Worm (Caenorhabditis elegans) whole organism, L4 larva: ENCODE data around the gene jip-1.

ENCODE experiments used
- D1046.2 ChIP-seq: fragments of 200-800 bp; sonication (Bioruptor generic); IDR thresholded peaks from 2 replicates; pipeline ENCODE4 v1.3.6; 2022; ENCODE audit warnings: missing genetic modification characterization, missing compliant biosample characterization
- T20F7.1 ChIP-seq: fragments of 200-800 bp; sonication (Bioruptor generic); optimal IDR thresholded peaks from 2 replicates; lab custom pipeline; 2018; ENCODE audit warnings: mild to moderate bottlenecking, missing genetic modification characterization, missing compliant biosample characterization
- T26A8.4 ChIP-seq: fragments of 200-800 bp; sonication (Bioruptor generic); IDR thresholded peaks from 2 replicates; pipeline ENCODE4 v1.3.6; 2022; ENCODE audit warnings: missing genetic modification characterization, missing compliant biosample characterization
- Y48G9A.11 ChIP-seq: fragments of 200-800 bp; sonication (Bioruptor generic); IDR thresholded peaks from 2 replicates; pipeline ENCODE4 v1.3.6; 2022; ENCODE audit warnings: missing genetic modification reagents, missing genetic modification characterization, missing compliant biosample characterization
- Y75B8A.6 ChIP-seq: fragments of 200-800 bp; sonication (Bioruptor generic); IDR thresholded peaks from 2 replicates; pipeline ENCODE4 v1.3.6; 2022; ENCODE audit warnings: missing genetic modification reagents, missing genetic modification characterization, missing compliant biosample characterization
- ZK337.2 ChIP-seq: fragments of 200-800 bp; sonication (Bioruptor generic); IDR thresholded peaks from 2 replicates; pipeline ENCODE4 v1.3.6; 2022; ENCODE audit warnings: missing genetic modification reagents, missing genetic modification characterization, missing compliant biosample characterization
- aha-1 ChIP-seq: fragments of 150-350 bp; peaks from one replicate; lab custom pipeline; 2014; ENCODE audit warnings: missing biosample characterization, missing genetic modification characterization
- ceh-32 ChIP-seq: sonication (generic microtip); optimal IDR thresholded peaks from 2 replicates; lab custom pipeline; 2016; ENCODE audit warnings: mild to moderate bottlenecking, missing genetic modification characterization, missing compliant biosample characterization; ENCODE audit not compliant: poor library complexity
- ceh-44 ChIP-seq: fragments of 200-800 bp; sonication (Bioruptor generic); IDR thresholded peaks from 2 replicates; pipeline ENCODE4 v1.3.6; 2022; ENCODE audit warnings: missing genetic modification reagents, missing genetic modification characterization, missing compliant biosample characterization
- cey-2 ChIP-seq: sonication (generic microtip); optimal IDR thresholded peaks from 3 replicates; lab custom pipeline; 2017; ENCODE audit warnings: missing genetic modification characterization, mild to moderate bottlenecking, missing compliant biosample characterization, antibody characterized with exemption, borderline replicate concordance; ENCODE audit not compliant: insufficient read depth
- daf-8 ChIP-seq: fragments of 200-800 bp; sonication (Bioruptor generic); IDR thresholded peaks from 2 replicates; pipeline ENCODE4 v1.3.6; 2022; ENCODE audit warnings: missing genetic modification characterization, missing compliant biosample characterization
- dmd-6 ChIP-seq: fragments of 200-800 bp; sonication (Bioruptor generic); IDR thresholded peaks from 2 replicates; pipeline ENCODE4 v1.3.6; 2022; ENCODE audit warnings: missing genetic modification reagents, missing genetic modification characterization, missing compliant biosample characterization
- dve-1 ChIP-seq: sonication (generic microtip); optimal IDR thresholded peaks from 2 replicates; lab custom pipeline; 2017; ENCODE audit warnings: antibody characterized with exemption, mild to moderate bottlenecking, missing genetic modification characterization, missing compliant biosample characterization; ENCODE audit not compliant: insufficient read depth
- egl-27 ChIP-seq: sonication (generic microtip); optimal IDR thresholded peaks from 3 replicates; lab custom pipeline; 2017; ENCODE audit warnings: missing biosample characterization, missing genetic modification reagents, missing genetic modification characterization
- fkh-10 ChIP-seq: fragments of 150-350 bp; optimal IDR thresholded peaks from 2 replicates; lab custom pipeline; 2014; ENCODE audit warnings: missing biosample characterization, missing genetic modification reagents, missing genetic modification characterization
- fos-1 ChIP-seq: fragments of 150-350 bp; optimal IDR thresholded peaks from 2 replicates; lab custom pipeline; 2014; ENCODE audit warnings: missing biosample characterization, missing genetic modification characterization
- hlh-30 ChIP-seq: sonication (generic microtip); optimal IDR thresholded peaks from 2 replicates; lab custom pipeline; 2017; ENCODE audit warnings: antibody characterized with exemption, mild to moderate bottlenecking, missing genetic modification characterization, missing compliant biosample characterization; ENCODE audit not compliant: insufficient read depth
- hmg-1.1 ChIP-seq: fragments of 200-800 bp; sonication (Bioruptor generic); IDR thresholded peaks from 2 replicates; pipeline ENCODE4 v1.3.6; 2022; ENCODE audit warnings: missing genetic modification reagents, missing genetic modification characterization, missing compliant biosample characterization
- jun-1 ChIP-seq: fragments of 150-350 bp; optimal IDR thresholded peaks from 2 replicates; lab custom pipeline; 2014; ENCODE audit warnings: missing biosample characterization, missing genetic modification reagents, missing genetic modification characterization
- lin-13 ChIP-seq: fragments of 150-350 bp; optimal IDR thresholded peaks from 2 replicates; lab custom pipeline; 2014; ENCODE audit warnings: missing biosample characterization, missing genetic modification reagents, missing genetic modification characterization
- lin-15B ChIP-seq: fragments of 150-350 bp; sonication (generic microtip); optimal IDR thresholded peaks from 3 replicates; lab custom pipeline; 2014; ENCODE audit warnings: missing biosample characterization, missing genetic modification characterization
- lin-29 ChIP-seq: fragments of 200-800 bp; sonication (Bioruptor generic); IDR thresholded peaks from 2 replicates; pipeline ENCODE4 v1.3.6; 2022; ENCODE audit warnings: missing genetic modification reagents, missing genetic modification characterization, missing compliant biosample characterization
- lir-3 ChIP-seq: sonication (generic microtip); optimal IDR thresholded peaks from 2 replicates; lab custom pipeline; 2016; ENCODE audit warnings: mild to moderate bottlenecking, missing genetic modification characterization, missing compliant biosample characterization
- mxl-2 ChIP-seq: fragments of 200-800 bp; sonication (Bioruptor generic); conservative IDR thresholded peaks from 2 replicates; pipeline ENCODE4 v1.3.6; 2022; ENCODE audit warnings: missing genetic modification reagents, missing genetic modification characterization, missing compliant biosample characterization
- nhr-10 ChIP-seq: fragments of 150-350 bp; optimal IDR thresholded peaks from 2 replicates; lab custom pipeline; 2014; ENCODE audit warnings: missing biosample characterization, missing genetic modification characterization
- nhr-11 ChIP-seq: fragments of 150-350 bp; optimal IDR thresholded peaks from 2 replicates; lab custom pipeline; 2014; ENCODE audit warnings: missing biosample characterization, missing genetic modification characterization
- php-3 ChIP-seq: fragments of 200-800 bp; sonication (Bioruptor generic); IDR thresholded peaks from 2 replicates; pipeline ENCODE4 v1.3.6; 2022; ENCODE audit warnings: missing genetic modification reagents, missing genetic modification characterization, missing compliant biosample characterization
- sdz-12 ChIP-seq: fragments of 200-800 bp; sonication (Bioruptor generic); optimal IDR thresholded peaks from 2 replicates; lab custom pipeline; 2018; ENCODE audit warnings: mild to moderate bottlenecking, missing genetic modification characterization, missing compliant biosample characterization
- set-16 ChIP-seq: fragments of 200-800 bp; sonication (Bioruptor generic); IDR thresholded peaks from 2 replicates; pipeline ENCODE4 v1.3.6; 2022; ENCODE audit warnings: missing genetic modification reagents, missing genetic modification characterization, missing compliant biosample characterization
- skn-1 ChIP-seq: fragments of 150-350 bp; optimal IDR thresholded peaks from 2 replicates; lab custom pipeline; 2014; ENCODE audit warnings: missing biosample characterization, missing genetic modification characterization
- snpc-4 ChIP-seq: fragments of 150-350 bp; optimal IDR thresholded peaks from 2 replicates; lab custom pipeline; 2014; ENCODE audit warnings: missing biosample characterization, missing genetic modification characterization
- spr-3 ChIP-seq: fragments of 200-800 bp; sonication (Bioruptor generic); optimal IDR thresholded peaks from 2 replicates; lab custom pipeline; 2018; ENCODE audit warnings: mild to moderate bottlenecking, missing genetic modification characterization, missing compliant biosample characterization
- tag-97 ChIP-seq: fragments of 200-800 bp; sonication (Bioruptor generic); IDR thresholded peaks from 2 replicates; pipeline ENCODE4 v1.3.6; 2022; ENCODE audit warnings: missing genetic modification characterization, missing compliant biosample characterization
- tra-1 ChIP-seq: fragments of 200-800 bp; sonication (Bioruptor generic); IDR thresholded peaks from 2 replicates; pipeline ENCODE4 v1.3.6; 2022; ENCODE audit warnings: missing genetic modification reagents, missing genetic modification characterization, missing compliant biosample characterization
- unc-62 ChIP-seq, 3 experiments: fragments of 150-350 bp in 1 of 3; sonication (generic microtip); optimal IDR thresholded peaks in 2 of 3; peaks in 1 of 3; 1 replicate in 1 of 3; 2 replicates in 2 of 3; lab custom pipeline; 2014 to 2017; ENCODE audit warnings: missing biosample characterization in 3 of 3, missing genetic modification characterization in 3 of 3, missing genetic modification reagents in 3 of 3, missing genotype in 1 of 3
- zag-1 ChIP-seq: fragments of 150-350 bp; optimal IDR thresholded peaks from 2 replicates; lab custom pipeline; 2014; ENCODE audit warnings: missing biosample characterization, missing genetic modification characterization
- zip-11 ChIP-seq: fragments of 200-800 bp; sonication (Bioruptor generic); IDR thresholded peaks from 2 replicates; pipeline ENCODE4 v1.3.6; 2022; ENCODE audit warnings: missing genetic modification characterization, missing compliant biosample characterization

Gene jip-1

ce11 chrII:1357262-1357661, 30.5 kb downstream of the jip-1 start:
- TF ChIP-seq nhr-11 (tag; lab: Kevin White, UChicago): no peak
- no peak for TF ChIP-seq Y75B8A.6
- TF ChIP-seq egl-27: no peak
- no peak for TF ChIP-seq D1046.2
- no peak for TF ChIP-seq hlh-30 (tag; lab: Kevin White, UChicago)
- no peak for TF ChIP-seq lin-15B (tag; lab: Kevin White, UChicago)
- no peak for TF ChIP-seq Y48G9A.11 (GFP tag; lab: Robert Waterston, UW)
- TF ChIP-seq T20F7.1 (GFP tag; lab: Kevin White, UChicago): no peak
- no peak for TF ChIP-seq tag-97 (GFP tag; lab: Robert Waterston, UW)
- no peak for TF ChIP-seq tra-1 (GFP tag; lab: Robert Waterston, UW)
- TF ChIP-seq ZK337.2 (GFP tag; lab: Robert Waterston, UW): no peak
- TF ChIP-seq spr-3 (GFP tag; lab: Kevin White, UChicago): no peak
- no peak for TF ChIP-seq fkh-10 (GFP tag; lab: Kevin White, UChicago)
- TF ChIP-seq ceh-32 (tag; lab: Kevin White, UChicago): no peak
- no peak for TF ChIP-seq ceh-44 (GFP tag; lab: Robert Waterston, UW)
- TF ChIP-seq daf-8 (GFP tag; lab: Robert Waterston, UW): no peak
- no peak for TF ChIP-seq cey-2 (tag; lab: Kevin White, UChicago)
- TF ChIP-seq dmd-6 (GFP tag; lab: Robert Waterston, UW): no peak
- no peak for TF ChIP-seq set-16 (GFP tag; lab: Robert Waterston, UW)
- TF ChIP-seq aha-1 (tag; lab: Kevin White, UChicago): no peak

ce11 chrII:1357905-1358304, 31.1 kb downstream of the jip-1 start, which contains the start of gene C13A10.2:
Gene C13A10.2, minus strand, starts transcription at chrII:1358005.
- no peak for TF ChIP-seq sdz-12
- TF ChIP-seq lir-3 (tag; lab: Kevin White, UChicago): no peak
- TF ChIP-seq tag-97 (GFP tag; lab: Robert Waterston, UW): no peak
- TF ChIP-seq lin-13 (GFP tag; lab: Kevin White, UChicago): peak; percentile 70
- TF ChIP-seq dve-1 (tag; lab: Kevin White, UChicago): no peak
- TF ChIP-seq set-16 (GFP tag; lab: Robert Waterston, UW): no peak
- TF ChIP-seq aha-1 (tag; lab: Kevin White, UChicago): peak; percentile 12

- TF ChIP-seq php-3 (GFP tag; lab: Robert Waterston, UW) (no peak), fos-1 (no peak), zip-11 (GFP tag; lab: Robert Waterston, UW) (no peak), aha-1 (tag; lab: Kevin White, UChicago) (peak; percentile 18), jun-1 (tag; lab: Kevin White, UChicago) (no peak), unc-62 (GFP tag; optimal IDR thresholded peaks at IDR 0.05 in 1 of 2; lab: Kevin White, UChicago) (peak in 1 of 2 experiments; percentile 85), unc-62 (tag; optimal IDR thresholded peaks at IDR 0.05; lab: Kevin White, UChicago) (no peak), nhr-10 (tag; lab: Kevin White, UChicago) (no peak), lin-29 (GFP tag; lab: Robert Waterston, UW) (no peak), tra-1 (GFP tag; lab: Robert Waterston, UW) (no peak), hmg-1.1 (0 out of 2 replicates have a peak, but pooled peaks have one; percentile 33)
Observed at ce11 chrII:1360257-1360656, 33.5 kb downstream of the jip-1 start.

ce11 chrII:1362423-1362822, 35.6 kb downstream of the jip-1 start:
- TF ChIP-seq snpc-4 (tag; lab: Kevin White, UChicago) (no peak), Y48G9A.11 (GFP tag; lab: Robert Waterston, UW) (no peak), lin-29 (GFP tag; lab: Robert Waterston, UW) (no peak), zag-1 (no peak), mxl-2 (GFP tag; lab: Robert Waterston, UW) (no peak), skn-1 (tag; lab: Kevin White, UChicago) (no peak), aha-1 (tag; lab: Kevin White, UChicago) (no peak), T26A8.4 (GFP tag; lab: Robert Waterston, UW) (no peak), dve-1 (tag; lab: Kevin White, UChicago) (no peak)
- TF ChIP-seq, all 104 proteins: peak for 0
